Worm (Caenorhabditis elegans): ENCODE results near the gene chil-19.

The chil-19 gene

ce11 chrII:9440060-9440459 is 14.1 kb downstream of the chil-19 start, which contains the start of gene chil-17:
TSS of gene chil-17 (minus strand) at chrII:9440160.
- TF ChIP-seq dao-5 (tag; optimal IDR thresholded peaks at IDR 0.05), result no peak
- TF ChIP-seq W03F9.2 (tag; optimal IDR thresholded peaks at IDR 0.05), result no peak
- TF ChIP-seq him-1 (tag; optimal IDR thresholded peaks at IDR 0.05), result no peak

ce11 chrII:9438853-9439252 is 15.4 kb downstream of the chil-19 start:
- TF ChIP-seq him-1 (tag; optimal IDR thresholded peaks at IDR 0.05) (no peak), W03F9.2 (tag; optimal IDR thresholded peaks at IDR 0.05) (no peak), dao-5 (tag; optimal IDR thresholded peaks at IDR 0.05) (no peak)

- TF ChIP-seq W03F9.2 (tag; optimal IDR thresholded peaks at IDR 0.05) (no peak), dao-5 (tag; optimal IDR thresholded peaks at IDR 0.05) (no peak), him-1 (tag; optimal IDR thresholded peaks at IDR 0.05) (no peak)
Measured at ce11 chrII:9438227-9438626, 16.0 kb downstream of the chil-19 start, which contains the start of gene chil-13. TSS of gene chil-13 (minus strand) at chrII:9438327.

- TF ChIP-seq dao-5 (tag; optimal IDR thresholded peaks at IDR 0.05) (no peak), him-1 (tag; optimal IDR thresholded peaks at IDR 0.05) (no peak), W03F9.2 (tag; optimal IDR thresholded peaks at IDR 0.05) (no peak)
Measured at ce11 chrII:9436009-9436408, 18.2 kb downstream of the chil-19 start, which contains the start of gene kin-16. TSS of gene kin-16 (minus strand) at chrII:9436109.

ce11 chrII:9433609-9434008 is 20.6 kb downstream of the chil-19 start, which contains the start of gene kin-15:
TSS of gene kin-15 (minus strand) at chrII:9433709.
- no peak for TF ChIP-seq him-1 (tag; optimal IDR thresholded peaks at IDR 0.05)
- TF ChIP-seq W03F9.2 (tag; optimal IDR thresholded peaks at IDR 0.05), result no peak
- no peak for TF ChIP-seq dao-5 (tag; optimal IDR thresholded peaks at IDR 0.05)

- TF ChIP-seq W03F9.2 (tag; optimal IDR thresholded peaks at IDR 0.05) (no peak), him-1 (tag; optimal IDR thresholded peaks at IDR 0.05) (no peak), dao-5 (tag; optimal IDR thresholded peaks at IDR 0.05) (no peak)
Measured at ce11 chrII:9431119-9431518, 23.1 kb downstream of the chil-19 start.

- TF ChIP-seq him-1 (tag; optimal IDR thresholded peaks at IDR 0.05), result no peak
- no peak for TF ChIP-seq dao-5 (tag; optimal IDR thresholded peaks at IDR 0.05)
- no peak for TF ChIP-seq W03F9.2 (tag; optimal IDR thresholded peaks at IDR 0.05)
Measured at ce11 chrII:9427644-9428043, 26.6 kb downstream of the chil-19 start, which contains the start of gene M176.5. TSS of gene M176.5 (minus strand) at chrII:9427744.

ce11 chrII:9426076-9426475 is 28.1 kb downstream of the chil-19 start, which contains the start of gene M176.10:
TSS of gene M176.10 (minus strand) at chrII:9426176.
- no peak for TF ChIP-seq dao-5 (tag; optimal IDR thresholded peaks at IDR 0.05)
- no peak for TF ChIP-seq him-1 (tag; optimal IDR thresholded peaks at IDR 0.05)
- TF ChIP-seq W03F9.2 (tag; optimal IDR thresholded peaks at IDR 0.05), result no peak

ce11 chrII:9421969-9422368 is 32.2 kb downstream of the chil-19 start, which contains the start of gene M176.11:
TSS of gene M176.11 (plus strand) at chrII:9422269.
- no peak for TF ChIP-seq him-1 (tag; optimal IDR thresholded peaks at IDR 0.05)
- TF ChIP-seq W03F9.2 (tag; optimal IDR thresholded peaks at IDR 0.05), result no peak
- TF ChIP-seq dao-5 (tag; optimal IDR thresholded peaks at IDR 0.05), result no peak

- no peak for TF ChIP-seq dao-5 (tag; optimal IDR thresholded peaks at IDR 0.05)
- no peak for TF ChIP-seq W03F9.2 (tag; optimal IDR thresholded peaks at IDR 0.05)
- no peak for TF ChIP-seq him-1 (tag; optimal IDR thresholded peaks at IDR 0.05)
Measured at ce11 chrII:9418843-9419532, 35.2 kb downstream of the chil-19 start.

ce11 chrII:9418065-9418567 is 36.1 kb downstream of the chil-19 start, which contains the start of the genes M176.4 and M176.16:
TSS of gene M176.4 (plus strand) at chrII:9418365.
TSS of gene M176.16 (plus strand) at chrII:9418517.
- TF ChIP-seq him-1 (tag; optimal IDR thresholded peaks at IDR 0.05) (no peak), W03F9.2 (tag; optimal IDR thresholded peaks at IDR 0.05) (no peak), dao-5 (tag; optimal IDR thresholded peaks at IDR 0.05) (no peak)

- no peak for TF ChIP-seq dao-5 (tag; optimal IDR thresholded peaks at IDR 0.05)
- TF ChIP-seq W03F9.2 (tag; optimal IDR thresholded peaks at IDR 0.05), result peak; percentile 81
- no peak for TF ChIP-seq him-1 (tag; optimal IDR thresholded peaks at IDR 0.05)
Measured at ce11 chrII:9416381-9417276, 37.6 kb downstream of the chil-19 start, which contains the start of the genes gss-1 and chch-3. TSS of gene gss-1 (minus strand) at chrII:9416431. TSS of gene chch-3 (plus strand) at chrII:9417013.

ce11 chrII:9412086-9412608 is 42.1 kb downstream of the chil-19 start, which contains the start of gene arrd-3:
TSS of gene arrd-3 (plus strand) at chrII:9412558.
- TF ChIP-seq dao-5 (tag; optimal IDR thresholded peaks at IDR 0.05), result no peak
- no peak for TF ChIP-seq him-1 (tag; optimal IDR thresholded peaks at IDR 0.05)
- no peak for TF ChIP-seq W03F9.2 (tag; optimal IDR thresholded peaks at IDR 0.05)

Data from whole organism, L4/young adult.